Worm (Caenorhabditis elegans): ENCODE data around the gene C16E9.1.
A peak's percentile ranks its signal among the peaks of the same experiment; 100 is the strongest.

C16E9.1 gene

DNA sequence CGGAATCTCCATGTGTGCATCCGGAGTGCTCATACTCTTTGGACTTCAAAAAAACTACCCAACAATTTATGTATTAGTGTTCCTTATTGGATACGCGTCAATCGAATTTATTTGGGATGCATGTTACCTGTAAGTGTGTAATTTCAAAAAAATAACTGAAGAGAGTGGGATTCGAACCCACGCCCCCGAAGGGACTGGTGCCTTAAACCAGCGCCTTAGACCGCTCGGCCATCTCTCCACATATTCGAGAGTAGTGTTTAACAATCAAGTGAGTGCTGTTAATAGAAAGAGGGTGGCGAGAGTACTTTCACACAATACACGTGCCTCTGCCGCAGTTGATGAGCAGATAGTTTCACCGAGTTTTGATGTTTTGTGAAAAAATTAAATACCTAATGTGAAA lies 37.1 kb upstream of the C16E9.1 start (continued):
- no peak for TF ChIP-seq nfya-2 (GFP tag; IDR thresholded peaks at IDR 0.05)
- peak; percentile 95 for TF ChIP-seq tbp1 (GFP tag; optimal IDR thresholded peaks at IDR 0.05)
- TF ChIP-seq T07F8.4 (tag; optimal IDR thresholded peaks at IDR 0.05), result peak; percentile 47
- TF ChIP-seq ztf-25 (GFP tag; IDR thresholded peaks at IDR 0.05), result 0 out of 2 replicates have a peak, but pooled peaks have one; percentile 67
- TF ChIP-seq Y79H2A.3 (GFP tag; conservative IDR thresholded peaks at IDR 0.05), result no peak
- no peak for TF ChIP-seq dpff-1 (tag; optimal IDR thresholded peaks at IDR 0.05)
- TF ChIP-seq cebp-2 (GFP tag; IDR thresholded peaks at IDR 0.05), result no peak
- TF ChIP-seq madf-3 (GFP tag; IDR thresholded peaks at IDR 0.05), result 0 out of 2 replicates have a peak, but pooled peaks have one; percentile 58
- TF ChIP-seq cebp-1 (GFP tag; IDR thresholded peaks at IDR 0.05), result no peak
- TF ChIP-seq cebp-1 (tag; optimal IDR thresholded peaks at IDR 0.05), result no peak
- TF ChIP-seq F52B5.7 (tag; optimal IDR thresholded peaks at IDR 0.05), result peak; percentile 64
- no peak for TF ChIP-seq efl-1 (GFP tag; optimal IDR thresholded peaks at IDR 0.05)
- peak; percentile 39; the same call in 1 of the 2 replicates for TF ChIP-seq C06A6.2 (GFP tag; conservative IDR thresholded peaks at IDR 0.05)
- TF ChIP-seq F33H1.4 (GFP tag; IDR thresholded peaks at IDR 0.05), result no peak
- 0 out of 2 replicates have a peak, but pooled peaks have one; percentile 48 for TF ChIP-seq mcd-1 (GFP tag; IDR thresholded peaks at IDR 0.05)
- TF ChIP-seq F23B12.7 (tag; optimal IDR thresholded peaks at IDR 0.05; ENCODE audit: insufficient read depth), result peak; percentile 70
- TF ChIP-seq F57C9.4 (tag; optimal IDR thresholded peaks at IDR 0.05), result no peak
- no peak for TF ChIP-seq nfya-1 (tag; optimal IDR thresholded peaks at IDR 0.05; ENCODE audit: borderline replicate concordance, insufficient read depth)
- no peak for TF ChIP-seq akir-1 (GFP tag; optimal IDR thresholded peaks at IDR 0.05)
- TF ChIP-seq ceh-27 (GFP tag; optimal IDR thresholded peaks at IDR 0.05), result peak; percentile 19
- no peak for TF ChIP-seq ceh-91 (GFP tag; IDR thresholded peaks at IDR 0.05)
- no peak for TF ChIP-seq ztf-26 (tag; optimal IDR thresholded peaks at IDR 0.05)
- TF ChIP-seq lsy-27 (tag; optimal IDR thresholded peaks at IDR 0.05; ENCODE audit: borderline replicate concordance, insufficient read depth), result no peak
- TF ChIP-seq attf-6 (GFP tag; IDR thresholded peaks at IDR 0.05), result 0 out of 2 replicates have a peak, but pooled peaks have one; percentile 56
- TF ChIP-seq Y53F4B.3 (GFP tag; IDR thresholded peaks at IDR 0.05), result 0 out of 2 replicates have a peak, but pooled peaks have one; percentile 39
- TF ChIP-seq K11D2.4 (GFP tag; IDR thresholded peaks at IDR 0.05), result 0 out of 2 replicates have a peak, but pooled peaks have one; percentile 11
- no peak for TF ChIP-seq F39B2.1 (GFP tag; IDR thresholded peaks at IDR 0.05)
- TF ChIP-seq B0261.1 (tag; optimal IDR thresholded peaks at IDR 0.05), result peak; percentile 93
- peak; percentile 88 for TF ChIP-seq dox-1 (GFP tag; IDR thresholded peaks at IDR 0.05)
- peak; percentile 85; the same call in 1 of the 2 replicates for TF ChIP-seq ceh-40 (GFP tag; IDR thresholded peaks at IDR 0.05)
- no peak for TF ChIP-seq ztf-22 (GFP tag; optimal IDR thresholded peaks at IDR 0.05)
- TF ChIP-seq lir-1 (GFP tag; conservative IDR thresholded peaks at IDR 0.05), result no peak
- TF ChIP-seq ZK185.1 (tag; optimal IDR thresholded peaks at IDR 0.05; ENCODE audit: poor library complexity, severe bottlenecking), result peak; percentile 80
- peak; percentile 35; the same call in 1 of the 2 replicates for TF ChIP-seq ztf-6 (GFP tag; IDR thresholded peaks at IDR 0.05)
- TF ChIP-seq rec-8 (tag; optimal IDR thresholded peaks at IDR 0.05), result peak; percentile 58 to 78
- no peak for TF ChIP-seq nhr-120 (GFP tag; IDR thresholded peaks at IDR 0.05)
- no peak for TF ChIP-seq F10E7.11 (tag; optimal IDR thresholded peaks at IDR 0.05)
- TF ChIP-seq ceh-79 (tag; optimal IDR thresholded peaks at IDR 0.05), result peak; percentile 57
- peak; percentile 72 for TF ChIP-seq fkh-3 (tag; optimal IDR thresholded peaks at IDR 0.05)
- TF ChIP-seq chd-7 (tag; optimal IDR thresholded peaks at IDR 0.05), result peak; percentile 73
- no peak for TF ChIP-seq ceh-58 (GFP tag; IDR thresholded peaks at IDR 0.05)
- TF ChIP-seq mel-28 (tag; optimal IDR thresholded peaks at IDR 0.05; ENCODE audit: borderline replicate concordance), result no peak
- no peak for TF ChIP-seq aptf-2 (GFP tag; conservative IDR thresholded peaks at IDR 0.05)
- peak; percentile 50; the same call in 1 of the 2 replicates for TF ChIP-seq rcor-1 (GFP tag; IDR thresholded peaks at IDR 0.05)
- no peak for TF ChIP-seq tbx-9 (tag; optimal IDR thresholded peaks at IDR 0.05; ENCODE audit: borderline replicate concordance)
- TF ChIP-seq gei-17 (GFP tag; optimal IDR thresholded peaks at IDR 0.05), result peak; percentile 48
- TF ChIP-seq D2030.7 (GFP tag; IDR thresholded peaks at IDR 0.05), result peak; percentile 69
- no peak for TF ChIP-seq dpl-1 (GFP tag; optimal IDR thresholded peaks at IDR 0.05)

Measured in whole organism, young adult.